Worm (Caenorhabditis elegans) whole organism, L1 larva: ENCODE measurements around the gene Y43C5B.2.

Source experiments
- lin-13 ChIP-seq: fragments of 150-350 bp; optimal IDR thresholded peaks from 2 replicates; lab custom pipeline; 2014; ENCODE audit warnings: missing biosample characterization, missing genetic modification reagents, missing genetic modification characterization
- mep-1 ChIP-seq: fragments of 150-350 bp; optimal IDR thresholded peaks from 2 replicates; lab custom pipeline; 2014; ENCODE audit warnings: missing biosample characterization, missing genetic modification characterization
- nhr-28 ChIP-seq: fragments of 150-350 bp; optimal IDR thresholded peaks from 2 replicates; lab custom pipeline; 2014; ENCODE audit warnings: missing biosample characterization, missing genetic modification characterization
- nhr-84 ChIP-seq: sonication (generic microtip); optimal IDR thresholded peaks from 2 replicates; lab custom pipeline; 2017; ENCODE audit warnings: missing biosample characterization, missing genetic modification characterization
- pqm-1 ChIP-seq: sonication (generic microtip); optimal IDR thresholded peaks from 3 replicates; lab custom pipeline; 2017; ENCODE audit warnings: missing biosample characterization, missing genetic modification characterization

DNA sequence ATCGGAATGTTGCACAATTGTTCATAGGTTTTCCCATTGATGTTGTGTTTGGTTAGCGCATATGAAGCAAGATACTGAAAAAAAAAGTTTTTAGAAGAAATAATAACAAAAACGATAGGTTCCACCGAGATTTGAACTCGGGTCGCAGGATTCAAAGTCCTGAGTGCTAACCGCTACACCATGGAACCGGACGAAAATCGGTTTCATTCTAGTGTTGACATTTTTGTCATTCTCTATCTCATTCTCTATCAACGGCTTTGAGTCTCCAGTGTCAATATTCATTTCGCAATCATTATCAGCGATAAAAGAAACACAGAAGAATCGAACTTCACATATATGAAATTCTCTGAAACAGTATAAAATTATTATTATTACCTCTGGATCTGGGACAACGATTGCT, 41.0 kb downstream of the Y43C5B.2 start:
- TF ChIP-seq pqm-1 (tag; lab: Kevin White, UChicago) = no peak
- no peak for TF ChIP-seq nhr-28 (tag; lab: Kevin White, UChicago)
- no peak for TF ChIP-seq mep-1 (tag; lab: Kevin White, UChicago)
- TF ChIP-seq lin-13 (GFP tag; lab: Kevin White, UChicago) = no peak
- TF ChIP-seq nhr-84 (tag; lab: Kevin White, UChicago) = no peak
